Fruit fly (Drosophila melanogaster): ENCODE measurements around the gene CG31913.
A peak's percentile ranks its signal among the peaks of the same experiment; 100 is the strongest.

CG31913 gene

DNA sequence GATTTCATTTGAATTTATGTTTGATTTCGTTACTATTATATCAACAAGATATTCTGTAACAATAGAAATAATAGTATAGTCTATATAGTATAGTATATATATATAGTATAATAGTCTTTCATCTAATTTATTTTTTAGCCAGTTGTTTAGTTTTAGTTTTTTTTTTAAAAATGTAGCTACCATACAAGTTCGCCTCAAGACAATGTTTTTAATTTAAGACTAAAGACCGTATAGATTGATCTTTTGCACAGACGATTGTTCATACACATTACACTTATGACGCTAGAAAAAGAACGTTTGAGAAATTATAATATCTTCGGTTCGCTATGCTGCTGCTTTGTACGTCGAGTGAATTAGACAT is 16.5 kb downstream of the CG31913 start (continued):
- TF ChIP-seq Blimp-1 (GFP tag; optimal IDR thresholded peaks at IDR 0.05): peak; percentile 13
- TF ChIP-seq CG9215 (GFP tag; IDR thresholded peaks at IDR 0.05): no peak
- peak; percentile 5 for TF ChIP-seq CG9817 (tag; optimal IDR thresholded peaks at IDR 0.05)
- TF ChIP-seq pita (GFP tag; optimal IDR thresholded peaks at IDR 0.05): peak; percentile 46
- 0 out of 2 replicates have a peak, but pooled peaks have one; percentile 2 for TF ChIP-seq ranshi (GFP tag; IDR thresholded peaks at IDR 0.05)
- peak; percentile 26; the same call in 1 of the 2 replicates for TF ChIP-seq Ptx1 (GFP tag; IDR thresholded peaks at IDR 0.05)
- no peak for TF ChIP-seq repo (GFP tag; optimal IDR thresholded peaks at IDR 0.05)
- TF ChIP-seq otp (GFP tag; IDR thresholded peaks at IDR 0.05): no peak
- TF ChIP-seq row (GFP tag; IDR thresholded peaks at IDR 0.05): peak; percentile 37; the same call in 2 of the 3 replicates
- TF ChIP-seq CG1647 (GFP tag; optimal IDR thresholded peaks at IDR 0.05): no peak
- no peak for TF ChIP-seq E2f1 (GFP tag; IDR thresholded peaks at IDR 0.05)
- peak; percentile 49 for TF ChIP-seq gem (tag; optimal IDR thresholded peaks at IDR 0.05)
- peak; percentile 54 for TF ChIP-seq Meics (GFP tag; optimal IDR thresholded peaks at IDR 0.05)
- TF ChIP-seq Trl (optimal IDR thresholded peaks at IDR 0.05): no peak
- no peak for TF ChIP-seq Trl (GFP tag; optimal IDR thresholded peaks at IDR 0.05)
- peak; percentile 79 for TF ChIP-seq ssp (GFP tag; IDR thresholded peaks at IDR 0.05)
- no peak for TF ChIP-seq D19B (GFP tag; optimal IDR thresholded peaks at IDR 0.05)

dm6 chr2L:5801926-5802325 is 18.1 kb downstream of the CG31913 start, which contains the start of the genes CG14005 and CG7239:
TSS of gene CG14005 (minus strand) at chr2L:5801975.
TSS of gene CG7239 (plus strand) at chr2L:5802220.
- peak in 1 of 2 experiments; percentile 4 for TF ChIP-seq Pdp1 (GFP tag; optimal IDR thresholded peaks at IDR 0.05)
- peak; percentile 74 for TF ChIP-seq E2f2 (GFP tag; IDR thresholded peaks at IDR 0.05)
- peak; percentile 51 for TF ChIP-seq MBD-R2 (GFP tag; IDR thresholded peaks at IDR 0.05)
- TF ChIP-seq row (GFP tag; IDR thresholded peaks at IDR 0.05): peak; percentile 61
- peak; percentile 31; the same call in 1 of the 2 replicates for TF ChIP-seq CG13287 (GFP tag; IDR thresholded peaks at IDR 0.05; ENCODE audit: partially characterized antibody)
- peak; percentile 38; the same call in 1 of the 2 replicates for TF ChIP-seq CG31441 (GFP tag; IDR thresholded peaks at IDR 0.05)
- peak; percentile 42; the same call in 2 of the 3 replicates for TF ChIP-seq CG17361 (GFP tag; IDR thresholded peaks at IDR 0.05)
- peak; percentile 86 for TF ChIP-seq Sin3A (optimal IDR thresholded peaks at IDR 0.05)
- TF ChIP-seq Nf-YA (GFP tag; IDR thresholded peaks at IDR 0.05): no peak
- TF ChIP-seq CG9797 (GFP tag; optimal IDR thresholded peaks at IDR 0.05): peak; percentile 89
- peak; percentile 8 for TF ChIP-seq HmgZ (tag; optimal IDR thresholded peaks at IDR 0.05)
- TF ChIP-seq CTCF (GFP tag; optimal IDR thresholded peaks at IDR 0.05): peak; percentile 11
- peak; percentile 37 for TF ChIP-seq sug (tag; optimal IDR thresholded peaks at IDR 0.05)
- TF ChIP-seq insv (GFP tag; optimal IDR thresholded peaks at IDR 0.05): peak in 1 of 2 experiments; percentile 5
- peak; percentile 34 for TF ChIP-seq CG30020 (tag; optimal IDR thresholded peaks at IDR 0.05)
- TF ChIP-seq Dp (GFP tag; optimal IDR thresholded peaks at IDR 0.05): peak; percentile 59
- TF ChIP-seq pan (optimal IDR thresholded peaks at IDR 0.05): no peak
- no peak for TF ChIP-seq pan (GFP tag; optimal IDR thresholded peaks at IDR 0.05 in 1 of 2, IDR thresholded peaks at IDR 0.05 in 1 of 2)
- no peak for TF ChIP-seq ATbp (GFP tag; optimal IDR thresholded peaks at IDR 0.05)
- TF ChIP-seq CG10267 (tag; optimal IDR thresholded peaks at IDR 0.05): peak; percentile 40
- TF ChIP-seq CG11504 (tag; optimal IDR thresholded peaks at IDR 0.05): peak; percentile 34
- TF ChIP-seq psq (GFP tag; optimal IDR thresholded peaks at IDR 0.05): no peak
- TF ChIP-seq CG12391 (tag; optimal IDR thresholded peaks at IDR 0.05): peak; percentile 30
- peak; percentile 63 for TF ChIP-seq YL-1 (GFP tag; optimal IDR thresholded peaks at IDR 0.05)
- TF ChIP-seq nmo (GFP tag; optimal IDR thresholded peaks at IDR 0.05): peak; percentile 61
- TF ChIP-seq CG17186 (GFP tag; optimal IDR thresholded peaks at IDR 0.05): peak; percentile 44
- peak; percentile 50 for TF ChIP-seq stwl (tag; optimal IDR thresholded peaks at IDR 0.05)
- TF ChIP-seq zen (tag; optimal IDR thresholded peaks at IDR 0.05): peak; percentile 5
- peak; percentile 0 for TF ChIP-seq Max (GFP tag; optimal IDR thresholded peaks at IDR 0.05)
- no peak for TF ChIP-seq CG17568 (GFP tag; optimal IDR thresholded peaks at IDR 0.05)
- TF ChIP-seq CG4617 (GFP tag; optimal IDR thresholded peaks at IDR 0.05; ENCODE audit: borderline replicate concordance): peak; percentile 56
- TF ChIP-seq CG14710 (tag; optimal IDR thresholded peaks at IDR 0.05): peak; percentile 65
- TF ChIP-seq BEAF-32 (GFP tag; optimal IDR thresholded peaks at IDR 0.05): peak; percentile 40
- TF ChIP-seq gfzf (GFP tag; optimal IDR thresholded peaks at IDR 0.05): peak; percentile 79
- TF ChIP-seq CG2120 (GFP tag; optimal IDR thresholded peaks at IDR 0.05): no peak

Data from whole organism, embryonic.